Fruit fly (Drosophila melanogaster) Kc167 (cell line): ENCODE results near the gene CG32713.

Experiments used
- Myc ChIP-seq: fragments of >200 bp; optimal IDR thresholded peaks from 2 replicates; lab custom pipeline; 2017; ENCODE audit warnings: missing external identifiers
- Sin3A ChIP-seq: fragments of >200 bp; optimal IDR thresholded peaks from 2 replicates; lab custom pipeline; 2018; ENCODE audit warnings: missing external identifiers
- h ChIP-seq: fragments of >200 bp; optimal IDR thresholded peaks from 3 replicates; lab custom pipeline; 2018; ENCODE audit warnings: missing external identifiers
- insv ChIP-seq: fragments of >200 bp; optimal IDR thresholded peaks from 3 replicates; lab custom pipeline; 2018; ENCODE audit warnings: missing external identifiers
- psq ChIP-seq: fragments of >200 bp; optimal IDR thresholded peaks from 2 replicates; lab custom pipeline; 2017; ENCODE audit warnings: missing external identifiers
- ttk ChIP-seq: sonication (Bioruptor generic); optimal IDR thresholded peaks from 2 replicates; lab custom pipeline; 2017; ENCODE audit warnings: missing external identifiers

CG32713 gene

DNA sequence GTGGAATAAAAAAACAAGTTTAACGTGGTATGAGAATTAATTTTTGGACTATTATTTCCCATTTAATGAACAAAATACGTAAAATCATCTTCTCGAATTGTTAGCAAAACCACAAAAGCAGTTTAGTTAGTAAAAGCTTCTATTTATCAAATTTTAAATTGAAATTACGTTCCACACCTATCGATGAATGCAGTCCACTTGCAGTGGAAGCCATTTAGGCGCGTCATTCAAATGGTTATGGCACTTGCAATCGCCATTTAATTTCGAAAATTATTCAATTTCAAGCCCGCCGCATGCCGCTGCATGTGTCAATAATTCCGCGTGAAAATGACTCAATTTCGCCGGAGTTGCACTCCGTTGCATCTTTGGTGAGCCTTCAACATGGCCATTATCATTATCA is 14.5 kb downstream of the CG32713 start:
- no peak for TF ChIP-seq h (lab: Kevin White, UChicago)
- TF ChIP-seq insv (lab: Kevin White, UChicago), result no peak
- no peak for TF ChIP-seq ttk (lab: Kevin White, UChicago)
- TF ChIP-seq Myc (lab: Kevin White, UChicago), result no peak
- TF ChIP-seq Sin3A (lab: Kevin White, UChicago), result no peak
- no peak for TF ChIP-seq psq (lab: Kevin White, UChicago)

DNA sequence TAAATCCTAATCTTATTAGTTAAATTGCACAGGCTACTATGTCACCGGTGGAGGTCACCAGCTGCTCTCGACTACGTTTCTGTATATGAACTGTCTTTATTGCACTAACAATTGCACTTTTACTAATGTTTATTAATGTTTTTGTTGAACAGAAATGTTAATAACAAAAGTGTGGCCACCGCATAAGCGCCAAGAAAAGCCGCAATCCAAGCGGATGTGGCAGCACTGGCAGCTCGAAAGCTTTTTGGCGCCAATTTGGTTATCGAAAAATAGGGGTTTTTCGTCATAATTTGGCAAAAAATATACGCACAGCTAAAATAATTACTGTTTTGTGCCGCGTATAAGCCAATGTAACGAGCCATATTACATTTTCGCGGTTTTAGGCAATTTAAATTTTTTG is 15.3 kb downstream of the CG32713 start, which contains the start of gene CG12123:
Gene CG12123, minus strand, starts transcription at position 188 of the 400 bp plus-strand sequence.
- no peak for TF ChIP-seq Sin3A (lab: Kevin White, UChicago)
- TF ChIP-seq Myc (lab: Kevin White, UChicago), result no peak

DNA sequence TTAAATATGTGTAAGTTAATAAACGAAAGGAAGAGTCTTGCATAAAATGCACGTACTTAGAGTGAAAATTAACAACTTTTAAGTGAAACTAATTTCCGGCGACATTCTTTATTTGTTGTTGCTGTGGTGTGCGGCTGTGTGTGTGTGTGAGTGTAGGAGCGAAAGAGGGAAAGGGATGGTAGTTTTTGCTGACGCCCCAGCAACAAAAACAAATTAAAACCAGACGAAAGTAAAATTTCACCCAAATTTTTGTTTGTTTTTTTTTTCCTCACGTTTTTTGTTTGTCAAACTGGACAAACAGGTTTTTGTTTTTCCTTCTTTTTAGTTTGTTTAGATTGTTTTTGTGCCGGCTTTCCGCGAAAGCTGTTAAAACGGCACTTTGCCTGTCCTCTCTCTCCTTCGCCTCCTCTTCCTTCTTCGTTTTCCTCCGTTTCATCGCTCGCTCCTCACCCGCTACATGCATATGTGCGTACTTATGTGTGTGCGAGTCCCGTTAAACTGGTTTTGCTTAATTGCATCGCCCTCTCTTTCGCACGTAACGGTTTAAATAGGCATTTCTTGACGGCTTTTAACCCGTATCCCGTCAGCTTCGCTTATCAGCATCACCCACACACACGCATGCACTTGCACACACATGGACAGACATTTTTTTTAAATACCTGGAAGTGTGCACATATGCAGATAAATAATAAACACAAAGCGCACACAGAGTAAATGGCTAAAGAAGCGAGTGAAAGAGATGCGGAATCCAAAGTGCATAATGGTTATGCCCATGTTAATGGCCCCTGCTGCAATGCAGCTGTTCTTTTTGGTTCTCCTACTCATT is 19.9 kb downstream of the CG32713 start, which contains the start of gene Miga:
Gene Miga, minus strand, starts transcription at position 536 of the 826 bp plus-strand sequence.
- TF ChIP-seq Sin3A (lab: Kevin White, UChicago) (no peak), insv (lab: Kevin White, UChicago) (no peak), psq (lab: Kevin White, UChicago) (no peak), h (lab: Kevin White, UChicago) (no peak), Myc (lab: Kevin White, UChicago) (no peak)

DNA sequence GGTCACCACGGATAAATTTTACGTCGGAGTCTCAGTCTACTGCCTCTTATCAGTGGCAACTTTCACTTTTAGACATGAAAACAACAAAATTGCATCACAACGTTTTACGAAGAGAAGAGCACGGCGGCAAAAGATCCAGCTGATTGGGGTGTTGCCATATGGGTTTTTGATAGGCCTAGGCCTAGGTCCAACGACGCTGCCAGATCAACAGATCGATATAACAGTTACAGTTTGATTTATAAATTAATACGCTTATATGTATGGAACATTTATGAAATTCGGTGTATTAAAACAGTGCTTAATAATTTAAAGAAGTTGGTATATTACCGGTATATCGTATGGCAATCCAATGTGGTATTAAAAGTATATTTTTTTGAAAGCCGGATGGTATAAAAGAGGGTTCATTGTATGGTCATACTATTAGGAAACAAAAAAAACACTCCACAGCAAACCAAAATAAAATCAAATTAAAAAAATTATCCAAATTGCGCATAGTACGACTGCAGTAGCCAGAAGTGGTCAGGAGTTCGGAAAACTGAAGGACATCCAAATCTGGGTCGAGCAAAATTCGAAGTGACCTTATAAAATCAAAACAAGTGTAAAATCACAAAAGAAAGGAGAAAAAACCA is 20.7 kb downstream of the CG32713 start, which contains the start of gene CG1440:
Gene CG1440, plus strand, starts transcription at position 402 of the 629 bp plus-strand sequence.
- TF ChIP-seq psq (lab: Kevin White, UChicago) (no peak), insv (lab: Kevin White, UChicago) (no peak), h (lab: Kevin White, UChicago) (no peak), Sin3A (lab: Kevin White, UChicago) (no peak), ttk (lab: Kevin White, UChicago) (no peak), Myc (lab: Kevin White, UChicago) (no peak)

DNA sequence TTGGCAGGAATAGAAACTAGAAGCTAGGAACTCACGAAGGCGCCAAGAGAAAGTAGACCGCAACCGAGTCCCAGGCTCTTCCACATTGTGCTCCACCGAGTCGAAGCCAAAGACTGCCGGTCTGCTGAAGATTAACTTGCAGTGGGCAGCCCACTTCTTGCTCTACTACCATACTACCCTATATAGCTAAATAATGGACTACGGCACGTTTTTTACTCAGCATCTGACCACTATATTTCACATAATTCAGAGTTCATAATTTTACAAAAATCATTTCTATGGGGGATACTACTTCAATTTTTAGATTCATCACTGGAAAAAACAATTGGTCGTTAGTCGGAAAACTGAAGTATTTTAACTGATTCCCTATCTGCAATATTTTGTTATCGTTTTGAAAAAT is 23.7 kb downstream of the CG32713 start, which contains the start of gene CG32712:
Gene CG32712, minus strand, starts transcription at position 101 of the 400 bp plus-strand sequence.
- TF ChIP-seq insv (lab: Kevin White, UChicago) (no peak), h (lab: Kevin White, UChicago) (no peak), Sin3A (lab: Kevin White, UChicago) (no peak), Myc (lab: Kevin White, UChicago) (no peak), ttk (lab: Kevin White, UChicago) (no peak)

DNA sequence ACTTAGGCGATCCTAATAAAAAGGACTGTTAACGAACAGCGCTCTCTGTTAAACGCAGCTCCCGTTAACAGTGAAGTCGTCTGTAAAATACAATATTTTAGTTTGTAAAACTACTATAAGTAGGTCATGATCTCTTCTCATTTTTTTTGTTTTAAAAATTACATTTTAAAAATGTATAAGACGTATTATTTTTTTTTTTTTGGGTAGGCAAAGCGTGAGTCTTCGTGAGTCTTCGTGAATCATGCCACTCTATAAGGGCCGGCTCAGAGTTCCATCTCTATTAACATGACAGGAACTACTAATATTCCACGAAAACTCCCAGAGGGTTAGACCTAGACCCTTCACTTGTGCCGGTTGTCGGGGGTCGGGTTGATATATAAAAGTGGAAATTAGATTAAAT is 34.8 kb downstream of the CG32713 start:
- no peak for TF ChIP-seq ttk (lab: Kevin White, UChicago)
- no peak for TF ChIP-seq Myc (lab: Kevin White, UChicago)
- TF ChIP-seq psq (lab: Kevin White, UChicago), result no peak
- TF ChIP-seq Sin3A (lab: Kevin White, UChicago), result no peak
- TF ChIP-seq h (lab: Kevin White, UChicago), result no peak
- no peak for TF ChIP-seq insv (lab: Kevin White, UChicago)

DNA sequence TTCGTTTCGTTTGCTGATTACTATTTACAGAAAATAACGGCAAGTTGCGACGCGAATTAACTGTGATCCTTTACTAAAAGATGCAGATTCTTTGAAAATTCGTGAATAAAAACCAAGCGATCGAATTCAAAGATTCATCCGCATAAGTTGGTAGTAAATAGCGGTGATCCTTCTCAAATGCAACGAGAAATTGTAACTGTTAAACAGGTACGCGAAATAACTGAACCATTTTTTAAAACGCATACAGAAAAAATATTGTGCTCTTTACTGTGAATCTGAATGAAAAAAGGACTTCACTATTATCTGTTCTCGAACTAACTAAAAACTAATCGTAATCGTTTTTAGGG is 36.0 kb downstream of the CG32713 start:
- TF ChIP-seq h (lab: Kevin White, UChicago), result no peak
- no peak for TF ChIP-seq psq (lab: Kevin White, UChicago)
- no peak for TF ChIP-seq insv (lab: Kevin White, UChicago)
- TF ChIP-seq Sin3A (lab: Kevin White, UChicago), result no peak
- TF ChIP-seq Myc (lab: Kevin White, UChicago), result no peak

DNA sequence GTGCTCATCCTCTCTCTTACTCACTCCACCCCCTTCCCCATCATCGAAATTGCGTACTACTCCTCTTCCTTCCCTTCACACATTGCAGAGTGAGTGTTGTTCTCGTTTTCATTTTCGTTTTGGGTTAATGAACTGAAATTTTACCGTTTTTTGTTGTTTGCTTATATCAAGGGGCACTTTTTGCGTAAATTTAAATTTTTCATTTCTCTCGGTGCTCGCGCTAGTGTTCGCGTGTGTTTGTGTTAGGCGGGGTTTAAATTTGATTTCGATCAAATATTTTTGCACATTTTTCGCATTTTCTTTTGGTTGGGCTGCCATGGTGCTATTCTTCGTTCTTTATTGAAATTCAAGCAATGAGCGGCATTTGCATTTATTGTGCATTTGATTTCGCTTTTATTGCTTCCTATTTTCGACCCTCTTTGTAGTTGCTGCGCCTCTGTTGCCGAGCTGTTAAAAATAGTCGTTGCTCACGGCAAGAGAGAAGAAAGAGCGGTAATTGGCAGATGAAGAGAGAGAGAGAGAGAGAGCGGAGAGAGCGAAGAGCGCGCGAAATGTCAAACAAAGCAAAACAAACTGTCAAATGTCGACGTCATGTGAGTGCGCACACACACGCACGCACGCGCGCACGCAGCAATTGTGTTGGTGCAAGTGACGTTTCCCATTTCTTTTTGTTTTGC is 36.5 kb downstream of the CG32713 start:
- TF ChIP-seq psq (lab: Kevin White, UChicago), result no peak
- no peak for TF ChIP-seq Myc (lab: Kevin White, UChicago)
- no peak for TF ChIP-seq Sin3A (lab: Kevin White, UChicago)
- no peak for TF ChIP-seq insv (lab: Kevin White, UChicago)
- no peak for TF ChIP-seq ttk (lab: Kevin White, UChicago)
- no peak for TF ChIP-seq h (lab: Kevin White, UChicago)

DNA sequence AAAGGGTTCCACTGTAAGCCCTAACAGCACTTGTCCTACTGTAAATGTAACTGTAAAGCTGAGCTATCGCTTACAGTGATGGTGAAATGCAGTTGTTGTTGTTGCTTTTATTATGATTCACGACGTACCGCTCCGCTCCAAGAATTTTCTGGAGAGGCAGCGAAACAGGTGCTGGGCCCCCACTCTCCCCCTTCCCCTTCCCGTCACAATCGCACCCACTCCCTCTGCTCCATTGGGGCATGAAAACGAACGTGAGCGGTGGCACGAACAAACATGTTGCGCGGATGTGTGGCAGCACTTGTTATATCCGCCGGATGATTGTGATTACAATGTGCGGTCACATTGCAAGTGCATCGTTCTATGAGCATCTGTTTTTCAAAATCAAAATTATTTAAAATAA is 37.9 kb downstream of the CG32713 start:
- TF ChIP-seq insv (lab: Kevin White, UChicago) (no peak), Myc (lab: Kevin White, UChicago) (no peak), psq (lab: Kevin White, UChicago) (no peak), ttk (lab: Kevin White, UChicago) (no peak), Sin3A (lab: Kevin White, UChicago) (no peak), h (lab: Kevin White, UChicago) (no peak)

DNA sequence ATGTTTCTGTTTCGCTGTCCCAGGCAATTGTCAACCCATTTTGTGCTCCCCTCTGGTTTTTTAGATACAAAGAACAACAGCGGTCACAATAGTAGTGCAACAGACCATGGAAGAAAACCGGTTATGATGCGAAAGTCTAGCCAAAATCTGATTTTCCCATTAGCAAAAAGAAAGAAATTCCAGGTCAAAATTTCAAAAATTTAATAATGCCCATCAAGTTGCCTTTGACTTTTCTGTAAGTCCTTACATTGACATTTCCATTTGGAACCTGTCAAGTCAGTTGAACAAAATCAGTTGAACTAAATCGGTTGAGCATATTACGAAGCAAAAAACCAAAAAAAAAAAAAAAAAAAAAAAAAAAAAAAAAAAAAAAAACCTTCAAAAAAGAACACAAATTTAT is 40.5 kb downstream of the CG32713 start:
- no peak for TF ChIP-seq ttk (lab: Kevin White, UChicago)
- TF ChIP-seq h (lab: Kevin White, UChicago), result no peak
- no peak for TF ChIP-seq insv (lab: Kevin White, UChicago)
- TF ChIP-seq Myc (lab: Kevin White, UChicago), result no peak
- no peak for TF ChIP-seq Sin3A (lab: Kevin White, UChicago)
- TF ChIP-seq psq (lab: Kevin White, UChicago), result no peak

DNA sequence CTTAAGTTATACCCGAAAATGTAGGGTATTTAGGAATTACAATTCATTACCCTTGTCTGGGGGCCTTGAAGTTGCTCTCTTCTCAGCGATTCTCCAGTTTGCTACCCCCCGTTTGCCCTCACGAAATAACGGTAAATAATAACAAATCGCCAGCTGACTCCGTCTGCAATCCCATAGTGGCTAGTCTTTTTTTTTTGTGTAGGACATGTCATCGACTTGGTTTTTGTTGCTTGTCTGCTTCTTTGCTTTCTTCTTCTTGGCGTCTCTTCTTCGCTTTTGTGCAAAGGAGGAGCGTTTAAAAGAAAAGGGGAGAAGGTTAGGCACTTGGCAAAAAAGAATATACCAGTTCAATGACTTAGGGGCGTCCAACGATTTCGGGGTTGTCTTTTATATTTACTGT is 41.2 kb downstream of the CG32713 start:
- no peak for TF ChIP-seq Myc (lab: Kevin White, UChicago)
- no peak for TF ChIP-seq h (lab: Kevin White, UChicago)
- no peak for TF ChIP-seq Sin3A (lab: Kevin White, UChicago)
- TF ChIP-seq psq (lab: Kevin White, UChicago), result no peak
- no peak for TF ChIP-seq ttk (lab: Kevin White, UChicago)
- TF ChIP-seq insv (lab: Kevin White, UChicago), result no peak
